Worm (Caenorhabditis elegans) whole organism, L4 larva: Measurements from ENCODE around the gene F09E10.1.
A peak's percentile ranks its signal among the peaks of the same experiment; 100 is the strongest.

ENCODE experiments used
- F10B5.3 ChIP-seq: sonication (generic microtip); optimal IDR thresholded peaks from 2 replicates; lab custom pipeline; 2016; ENCODE audit warnings: mild to moderate bottlenecking, missing genetic modification characterization, missing compliant biosample characterization
- F26F4.8 ChIP-seq: fragments of 200-800 bp; sonication (Bioruptor generic); conservative IDR thresholded peaks from 2 replicates; pipeline ENCODE4 v1.3.6; 2022; ENCODE audit warnings: missing genetic modification characterization, missing compliant biosample characterization
- F37D6.2 ChIP-seq: sonication (generic microtip); optimal IDR thresholded peaks from 2 replicates; lab custom pipeline; 2016; ENCODE audit warnings: mild to moderate bottlenecking, missing genetic modification characterization, missing compliant biosample characterization
- F49E8.2 ChIP-seq: sonication (generic microtip); optimal IDR thresholded peaks from 2 replicates; lab custom pipeline; 2016; ENCODE audit warnings: missing compliant biosample characterization, mild to moderate bottlenecking, missing genetic modification characterization, borderline replicate concordance
- R02D3.7 ChIP-seq: fragments of 150-350 bp; sonication (generic microtip); optimal IDR thresholded peaks from 3 replicates; lab custom pipeline; 2014; ENCODE audit warnings: missing biosample characterization, missing genetic modification characterization
- T20F7.1 ChIP-seq: fragments of 200-800 bp; sonication (Bioruptor generic); optimal IDR thresholded peaks from 2 replicates; lab custom pipeline; 2018; ENCODE audit warnings: mild to moderate bottlenecking, missing genetic modification characterization, missing compliant biosample characterization
- T26A8.4 ChIP-seq: fragments of 200-800 bp; sonication (Bioruptor generic); IDR thresholded peaks from 2 replicates; pipeline ENCODE4 v1.3.6; 2022; ENCODE audit warnings: missing genetic modification characterization, missing compliant biosample characterization
- Y105C5A.15 ChIP-seq: fragments of 200-800 bp; sonication (Bioruptor generic); IDR thresholded peaks from 2 replicates; pipeline ENCODE4 v1.3.6; 2022; ENCODE audit warnings: missing genetic modification characterization, missing compliant biosample characterization
- Y48G9A.11 ChIP-seq: fragments of 200-800 bp; sonication (Bioruptor generic); IDR thresholded peaks from 2 replicates; pipeline ENCODE4 v1.3.6; 2022; ENCODE audit warnings: missing genetic modification reagents, missing genetic modification characterization, missing compliant biosample characterization
- Y5F2A.4 ChIP-seq: fragments of 200-800 bp; sonication (Bioruptor generic); optimal IDR thresholded peaks from 2 replicates; lab custom pipeline; 2018; ENCODE audit warnings: mild to moderate bottlenecking, missing genetic modification characterization, missing compliant biosample characterization
- arid-1 ChIP-seq: fragments of 200-800 bp; sonication (Bioruptor generic); conservative IDR thresholded peaks from 2 replicates; pipeline ENCODE4 v1.3.6; 2022; ENCODE audit warnings: missing genetic modification reagents, missing genetic modification characterization, missing compliant biosample characterization
- ceh-20 ChIP-seq: fragments of 200-800 bp; sonication (Bioruptor generic); IDR thresholded peaks from 2 replicates; pipeline ENCODE4 v1.3.6; 2022; ENCODE audit warnings: missing genetic modification reagents, missing genetic modification characterization, missing compliant biosample characterization
- ceh-44 ChIP-seq: fragments of 200-800 bp; sonication (Bioruptor generic); IDR thresholded peaks from 2 replicates; pipeline ENCODE4 v1.3.6; 2022; ENCODE audit warnings: missing genetic modification reagents, missing genetic modification characterization, missing compliant biosample characterization
- ceh-62 ChIP-seq: sonication (generic microtip); optimal IDR thresholded peaks from 2 replicates; lab custom pipeline; 2017; ENCODE audit warnings: missing biosample characterization, missing genetic modification characterization
- ceh-82 ChIP-seq: sonication (generic microtip); optimal IDR thresholded peaks from 2 replicates; lab custom pipeline; 2017; ENCODE audit warnings: missing biosample characterization, missing genetic modification characterization
- daf-12 ChIP-seq: fragments of 150-350 bp; optimal IDR thresholded peaks from 2 replicates; lab custom pipeline; 2014; ENCODE audit warnings: missing biosample characterization, missing genetic modification reagents, missing genetic modification characterization
- daf-19 ChIP-seq: fragments of 200-800 bp; sonication (Bioruptor generic); conservative IDR thresholded peaks from 2 replicates; pipeline ENCODE4 v1.3.6; 2022; ENCODE audit warnings: missing genetic modification characterization, missing compliant biosample characterization
- dmd-8 ChIP-seq: fragments of 200-800 bp; sonication (Bioruptor generic); IDR thresholded peaks from 2 replicates; pipeline ENCODE4 v1.3.6; 2022; ENCODE audit warnings: missing genetic modification characterization, missing compliant biosample characterization
- dmd-9 ChIP-seq: fragments of 200-800 bp; sonication (Bioruptor generic); IDR thresholded peaks from 2 replicates; pipeline ENCODE4 v1.3.6; 2022; ENCODE audit warnings: missing genetic modification reagents, missing genetic modification characterization, missing compliant biosample characterization
- dpl-1 ChIP-seq: fragments of 150-350 bp; optimal IDR thresholded peaks from 2 replicates; lab custom pipeline; 2014; ENCODE audit warnings: missing biosample characterization, missing genetic modification reagents, missing genetic modification characterization
- fos-1 ChIP-seq: fragments of 150-350 bp; optimal IDR thresholded peaks from 2 replicates; lab custom pipeline; 2014; ENCODE audit warnings: missing biosample characterization, missing genetic modification characterization
- hif-1 ChIP-seq, 2 experiments: sonication (generic microtip); optimal IDR thresholded peaks; 2 replicates each; lab custom pipeline; 2016 to 2017; ENCODE audit warnings: missing compliant biosample characterization in 2 of 2, missing genetic modification characterization in 2 of 2, missing genetic modification reagents in 2 of 2, missing genotype in 2 of 2, mild to moderate bottlenecking in 1 of 2
- hlh-30 ChIP-seq: sonication (generic microtip); optimal IDR thresholded peaks from 2 replicates; lab custom pipeline; 2017; ENCODE audit warnings: antibody characterized with exemption, mild to moderate bottlenecking, missing genetic modification characterization, missing compliant biosample characterization; ENCODE audit not compliant: insufficient read depth
- lin-15B ChIP-seq: fragments of 150-350 bp; sonication (generic microtip); optimal IDR thresholded peaks from 3 replicates; lab custom pipeline; 2014; ENCODE audit warnings: missing biosample characterization, missing genetic modification characterization
- lin-38 ChIP-seq: fragments of 200-800 bp; sonication (Bioruptor generic); IDR thresholded peaks from 2 replicates; pipeline ENCODE4 v1.3.6; 2022; ENCODE audit warnings: missing genetic modification reagents, missing genetic modification characterization, missing compliant biosample characterization
- lin-39 ChIP-seq: fragments of 150-350 bp; optimal IDR thresholded peaks from 2 replicates; lab custom pipeline; 2014; ENCODE audit warnings: missing biosample characterization, missing genetic modification reagents, missing genetic modification characterization
- lir-3 ChIP-seq: sonication (generic microtip); optimal IDR thresholded peaks from 2 replicates; lab custom pipeline; 2016; ENCODE audit warnings: mild to moderate bottlenecking, missing genetic modification characterization, missing compliant biosample characterization
- lsy-2 ChIP-seq, 2 experiments: fragments of 150-350 bp in 1 of 2; sonication (generic microtip) in 1 of 2; optimal IDR thresholded peaks; 2 replicates each; lab custom pipeline; 2014 to 2017; ENCODE audit warnings: missing biosample characterization in 2 of 2, missing genetic modification characterization in 2 of 2
- madf-9 ChIP-seq: fragments of 200-800 bp; sonication (Bioruptor generic); conservative IDR thresholded peaks from 2 replicates; pipeline ENCODE4 v1.3.6; 2022; ENCODE audit warnings: missing genetic modification reagents, missing genetic modification characterization, missing compliant biosample characterization
- mdt-29 ChIP-seq: fragments of 200-800 bp; sonication (Bioruptor generic); IDR thresholded peaks from 2 replicates; pipeline ENCODE4 v1.3.6; 2022; ENCODE audit warnings: missing genetic modification reagents, missing genetic modification characterization, missing compliant biosample characterization
- mep-1 ChIP-seq: fragments of 150-350 bp; sonication (generic microtip); optimal IDR thresholded peaks from 3 replicates; lab custom pipeline; 2014; ENCODE audit warnings: missing biosample characterization, missing genetic modification characterization
- mxl-3 ChIP-seq: fragments of 200-800 bp; sonication (Bioruptor generic); optimal IDR thresholded peaks from 2 replicates; lab custom pipeline; 2018; ENCODE audit warnings: mild to moderate bottlenecking, missing genetic modification characterization, missing compliant biosample characterization
- nhr-10 ChIP-seq: fragments of 150-350 bp; optimal IDR thresholded peaks from 2 replicates; lab custom pipeline; 2014; ENCODE audit warnings: missing biosample characterization, missing genetic modification characterization
- nhr-111 ChIP-seq: fragments of 200-800 bp; sonication (Bioruptor generic); optimal IDR thresholded peaks from 2 replicates; lab custom pipeline; 2018; ENCODE audit warnings: mild to moderate bottlenecking, missing genetic modification characterization, missing compliant biosample characterization
- nhr-28 ChIP-seq: fragments of 150-350 bp; optimal IDR thresholded peaks from 2 replicates; lab custom pipeline; 2014; ENCODE audit warnings: missing biosample characterization, missing genetic modification characterization
- nhr-42 ChIP-seq: fragments of 200-800 bp; sonication (Bioruptor generic); IDR thresholded peaks from 2 replicates; pipeline ENCODE4 v1.3.6; 2022; ENCODE audit warnings: missing genetic modification characterization, missing compliant biosample characterization
- nhr-6 ChIP-seq: fragments of 150-350 bp; optimal IDR thresholded peaks from 2 replicates; lab custom pipeline; 2014; ENCODE audit warnings: missing biosample characterization, missing genetic modification characterization
- nhr-77 ChIP-seq: fragments of 150-350 bp; optimal IDR thresholded peaks from 2 replicates; lab custom pipeline; 2014; ENCODE audit warnings: missing biosample characterization, missing genetic modification characterization
- pha-4 ChIP-seq, 2 experiments: fragments of 150-350 bp in 1 of 2; fragments of 200-800 bp in 1 of 2; sonication (Bioruptor generic) in 1 of 2; IDR thresholded peaks in 1 of 2; optimal IDR thresholded peaks in 1 of 2; 2 replicates each; pipeline versions ENCODE4 v1.3.6 to Lab custom; 2014 to 2022; ENCODE audit warnings: missing genetic modification characterization in 2 of 2, missing genetic modification reagents in 2 of 2, missing biosample characterization in 1 of 2, missing compliant biosample characterization in 1 of 2
- php-3 ChIP-seq: fragments of 200-800 bp; sonication (Bioruptor generic); IDR thresholded peaks from 2 replicates; pipeline ENCODE4 v1.3.6; 2022; ENCODE audit warnings: missing genetic modification reagents, missing genetic modification characterization, missing compliant biosample characterization
- pqm-1 ChIP-seq: sonication (generic microtip); optimal IDR thresholded peaks from 2 replicates; lab custom pipeline; 2017; ENCODE audit warnings: missing biosample characterization, missing genetic modification characterization
- skn-1 ChIP-seq: fragments of 150-350 bp; optimal IDR thresholded peaks from 2 replicates; lab custom pipeline; 2014; ENCODE audit warnings: missing biosample characterization, missing genetic modification characterization
- snpc-1.2 ChIP-seq: fragments of 200-800 bp; sonication (Bioruptor generic); IDR thresholded peaks from 2 replicates; pipeline ENCODE4 v1.3.6; 2022; ENCODE audit warnings: missing genetic modification reagents, missing genetic modification characterization, missing compliant biosample characterization
- tag-97 ChIP-seq: fragments of 200-800 bp; sonication (Bioruptor generic); IDR thresholded peaks from 2 replicates; pipeline ENCODE4 v1.3.6; 2022; ENCODE audit warnings: missing genetic modification characterization, missing compliant biosample characterization
- unc-130 ChIP-seq: sonication (generic microtip); optimal IDR thresholded peaks from 2 replicates; lab custom pipeline; 2016; ENCODE audit warnings: missing genetic modification reagents, missing genetic modification characterization, missing compliant biosample characterization
- unc-39 ChIP-seq: sonication (generic microtip); optimal IDR thresholded peaks from 2 replicates; lab custom pipeline; 2017; ENCODE audit warnings: missing biosample characterization, missing genetic modification characterization
- unc-62 ChIP-seq, 3 experiments: fragments of 150-350 bp in 1 of 3; sonication (generic microtip); optimal IDR thresholded peaks in 2 of 3; peaks in 1 of 3; 1 replicate in 1 of 3; 2 replicates in 2 of 3; lab custom pipeline; 2014 to 2017; ENCODE audit warnings: missing biosample characterization in 3 of 3, missing genetic modification characterization in 3 of 3, missing genetic modification reagents in 3 of 3, missing genotype in 1 of 3
- vab-7 ChIP-seq: fragments of 200-800 bp; sonication (Bioruptor generic); IDR thresholded peaks from 2 replicates; pipeline ENCODE4 v1.3.6; 2022; ENCODE audit warnings: missing genetic modification reagents, missing genetic modification characterization, missing compliant biosample characterization
- zfp-3 ChIP-seq: fragments of 200-800 bp; sonication (Bioruptor generic); conservative IDR thresholded peaks from 2 replicates; pipeline ENCODE4 v1.3.6; 2022; ENCODE audit warnings: missing genetic modification reagents, missing genetic modification characterization, missing compliant biosample characterization
- zip-11 ChIP-seq: fragments of 200-800 bp; sonication (Bioruptor generic); IDR thresholded peaks from 2 replicates; pipeline ENCODE4 v1.3.6; 2022; ENCODE audit warnings: missing genetic modification characterization, missing compliant biosample characterization

Gene F09E10.1

DNA sequence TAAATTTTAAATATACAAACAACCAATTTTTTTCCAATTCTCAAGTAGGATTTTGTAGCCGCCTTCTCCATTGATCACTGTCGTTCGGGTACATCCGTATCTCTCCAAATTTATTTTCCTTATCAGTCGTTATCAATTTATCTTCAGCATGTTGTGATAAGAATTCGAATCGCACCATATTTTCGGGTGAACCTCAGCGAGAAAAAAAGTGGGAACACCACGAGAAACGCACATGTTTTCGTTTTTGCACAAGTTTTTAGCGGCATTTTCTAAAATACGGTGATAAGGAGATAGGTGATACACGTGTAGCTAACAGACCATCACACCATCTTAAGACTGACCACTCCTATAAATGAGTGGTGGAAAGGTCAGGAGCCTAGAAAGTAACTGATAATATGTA lies 24.7 kb upstream of the F09E10.1 start:
- TF ChIP-seq nhr-77 (peak; percentile 52), dmd-9 (no peak), fos-1 (tag; lab: Kevin White, UChicago) (no peak), lin-15B (tag; lab: Kevin White, UChicago) (no peak), unc-39 (tag; lab: Kevin White, UChicago) (no peak), madf-9 (GFP tag; lab: Robert Waterston, UW) (no peak), lir-3 (tag; lab: Kevin White, UChicago) (no peak), mep-1 (peak; percentile 33), ceh-62 (tag; lab: Kevin White, UChicago) (no peak), nhr-6 (peak; percentile 28), Y5F2A.4 (GFP tag; lab: Kevin White, UChicago) (no peak), skn-1 (no peak), F26F4.8 (GFP tag; lab: Robert Waterston, UW) (no peak), ceh-44 (GFP tag; lab: Robert Waterston, UW) (no peak), hlh-30 (tag; lab: Kevin White, UChicago) (peak; percentile 90), daf-12 (tag; lab: Kevin White, UChicago) (no peak), ceh-20 (GFP tag; lab: Robert Waterston, UW) (peak; percentile 36; the same call in 1 of the 2 replicates), php-3 (GFP tag; lab: Robert Waterston, UW) (peak; percentile 83), lin-38 (GFP tag; lab: Robert Waterston, UW) (no peak), tag-97 (no peak), mdt-29 (peak; percentile 61; the same call in 1 of the 2 replicates), nhr-10 (tag; lab: Kevin White, UChicago) (no peak), unc-130 (GFP tag; lab: Kevin White, UChicago) (no peak), lin-39 (no peak), nhr-42 (GFP tag; lab: Robert Waterston, UW) (peak; percentile 70; the same call in 1 of the 2 replicates), vab-7 (no peak), pqm-1 (peak; percentile 91), arid-1 (GFP tag; lab: Robert Waterston, UW) (no peak), nhr-111 (GFP tag; lab: Kevin White, UChicago) (no peak), zip-11 (GFP tag; lab: Robert Waterston, UW) (no peak), pha-4 (GFP tag; IDR thresholded peaks at IDR 0.05; lab: Robert Waterston, UW) (peak; percentile 43; the same call in 1 of the 2 replicates), pha-4 (tag; optimal IDR thresholded peaks at IDR 0.05; lab: Kevin White, UChicago) (no peak), F37D6.2 (tag; lab: Kevin White, UChicago) (no peak), nhr-28 (tag; lab: Kevin White, UChicago) (peak; percentile 91), dpl-1 (no peak), lsy-2 (tag; optimal IDR thresholded peaks at IDR 0.05; lab: Kevin White, UChicago) (peak in 1 of 2 experiments; percentile 65), zfp-3 (GFP tag; lab: Robert Waterston, UW) (0 out of 2 replicates have a peak, but pooled peaks have one; percentile 42), T26A8.4 (GFP tag; lab: Robert Waterston, UW) (no peak), hif-1 (tag; optimal IDR thresholded peaks at IDR 0.05; lab: Kevin White, UChicago) (no peak), F49E8.2 (tag; lab: Kevin White, UChicago) (no peak), Y105C5A.15 (GFP tag; lab: Robert Waterston, UW) (no peak), daf-19 (GFP tag; lab: Robert Waterston, UW) (no peak), dmd-8 (GFP tag; lab: Robert Waterston, UW) (no peak), Y48G9A.11 (GFP tag; lab: Robert Waterston, UW) (no peak), R02D3.7 (no peak), mxl-3 (GFP tag; lab: Kevin White, UChicago) (peak; percentile 94), unc-62 (GFP tag; optimal IDR thresholded peaks at IDR 0.05 in 1 of 2; lab: Kevin White, UChicago) (no peak), unc-62 (tag; optimal IDR thresholded peaks at IDR 0.05; lab: Kevin White, UChicago) (no peak), T20F7.1 (GFP tag; lab: Kevin White, UChicago) (no peak), F10B5.3 (tag; lab: Kevin White, UChicago) (no peak), snpc-1.2 (no peak), ceh-82 (no peak)
